Fruit fly (Drosophila melanogaster) whole organism, embryonic: Measurements from ENCODE around the gene Duba.
A peak's percentile ranks its signal among the peaks of the same experiment; 100 is the strongest.

Experiments
- Antp ChIP-seq: fragments of 200-800 bp; sonication (Bioruptor generic); optimal IDR thresholded peaks from 3 replicates; lab custom pipeline; 2016; ENCODE audit warnings: missing biosample characterization, missing genetic modification characterization
- Blimp-1 ChIP-seq: fragments of 200-800 bp; sonication (Bioruptor generic); optimal IDR thresholded peaks from 3 replicates; lab custom pipeline; 2018; ENCODE audit warnings: missing biosample characterization, missing genetic modification characterization, mild to moderate bottlenecking, moderate library complexity, missing genetic modification reagents
- CG11560 ChIP-seq: fragments of 200-800 bp; sonication (Bioruptor generic); IDR thresholded peaks from 3 replicates; pipeline ENCODE4 v1.3.6; 2022; ENCODE audit warnings: missing biosample characterization, missing genetic modification characterization
- CG11696 ChIP-seq: fragments of 200-800 bp; sonication (Bioruptor generic); IDR thresholded peaks from 2 replicates; pipeline ENCODE4 v1.3.6; 2022; ENCODE audit warnings: missing biosample characterization, missing genetic modification characterization
- CG12104 ChIP-seq: fragments of 200-800 bp; sonication (Bioruptor generic); optimal IDR thresholded peaks from 3 replicates; lab custom pipeline; 2016; ENCODE audit warnings: missing biosample characterization, missing genetic modification characterization
- CG12219 ChIP-seq: fragments of 200-800 bp; sonication (Bioruptor generic); optimal IDR thresholded peaks from 3 replicates; lab custom pipeline; 2018; ENCODE audit warnings: missing biosample characterization, mild to moderate bottlenecking, missing genetic modification characterization
- CG18011 ChIP-seq: fragments of 200-800 bp; sonication (Bioruptor generic); optimal IDR thresholded peaks from 2 replicates; lab custom pipeline; 2017; ENCODE audit warnings: missing biosample characterization, missing genetic modification characterization, mild to moderate bottlenecking, moderate library complexity, missing genotype
- CG30431 ChIP-seq: fragments of 200-800 bp; sonication (Bioruptor generic); optimal IDR thresholded peaks from 2 replicates; lab custom pipeline; 2017; ENCODE audit warnings: missing biosample characterization, missing genetic modification characterization
- CG32532 ChIP-seq: fragments of 200-800 bp; sonication (Bioruptor generic); IDR thresholded peaks from 2 replicates; pipeline ENCODE4 v1.3.6; 2022; ENCODE audit warnings: missing biosample characterization, missing genetic modification characterization
- CG3281 ChIP-seq: fragments of 200-800 bp; sonication (Bioruptor generic); optimal IDR thresholded peaks from 3 replicates; lab custom pipeline; 2017; ENCODE audit warnings: missing biosample characterization, mild to moderate bottlenecking, missing genetic modification characterization
- CG34224 ChIP-seq: fragments of 200-800 bp; sonication (Bioruptor generic); IDR thresholded peaks from 3 replicates; pipeline ENCODE4 v1.3.6; 2022; ENCODE audit warnings: missing biosample characterization, missing genetic modification characterization; ENCODE audit not compliant: partially characterized antibody
- CG34422 ChIP-seq: fragments of 200-800 bp; sonication (Bioruptor generic); IDR thresholded peaks from 3 replicates; pipeline ENCODE4 v1.3.6; 2022; ENCODE audit warnings: missing biosample characterization, missing genetic modification characterization
- CG3847 ChIP-seq: fragments of 200-800 bp; sonication (Bioruptor generic); IDR thresholded peaks from 2 replicates; pipeline ENCODE4 v1.3.6; 2022; ENCODE audit warnings: missing biosample characterization, missing genetic modification characterization
- CG4360 ChIP-seq: fragments of 200-800 bp; sonication (Bioruptor generic); IDR thresholded peaks from 2 replicates; pipeline ENCODE4 v1.3.6; 2022; ENCODE audit warnings: missing biosample characterization, missing genetic modification characterization
- CG4707 ChIP-seq: fragments of 200-800 bp; sonication (Bioruptor generic); optimal IDR thresholded peaks from 2 replicates; lab custom pipeline; 2018; ENCODE audit warnings: missing biosample characterization, mild to moderate bottlenecking, missing genetic modification characterization, moderate library complexity
- CG4854 ChIP-seq: fragments of 200-800 bp; sonication (Bioruptor generic); optimal IDR thresholded peaks from 2 replicates; lab custom pipeline; 2016; ENCODE audit warnings: missing biosample characterization, missing genetic modification characterization, inconsistent platforms
- CG6813 ChIP-seq: fragments of 200-800 bp; sonication (Bioruptor generic); optimal IDR thresholded peaks from 2 replicates; lab custom pipeline; 2017; ENCODE audit warnings: missing biosample characterization, missing genetic modification characterization, mild to moderate bottlenecking, moderate library complexity, missing genetic modification reagents
- CG7839 ChIP-seq: fragments of 200-800 bp; sonication (Bioruptor generic); optimal IDR thresholded peaks from 3 replicates; lab custom pipeline; 2018; ENCODE audit warnings: missing biosample characterization, mild to moderate bottlenecking, missing genetic modification characterization, moderate library complexity
- CG8944 ChIP-seq: fragments of 200-800 bp; sonication (Bioruptor generic); optimal IDR thresholded peaks from 3 replicates; lab custom pipeline; 2016; ENCODE audit warnings: missing biosample characterization, missing genetic modification characterization
- CHES-1-like ChIP-seq: fragments of 200-800 bp; sonication (Bioruptor generic); optimal IDR thresholded peaks from 2 replicates; lab custom pipeline; 2016; ENCODE audit warnings: missing biosample characterization, missing genetic modification characterization
- CoRest ChIP-seq: fragments of 200-800 bp; sonication (Bioruptor generic); optimal IDR thresholded peaks from 3 replicates; lab custom pipeline; 2018; ENCODE audit warnings: missing biosample characterization, mild to moderate bottlenecking, missing genetic modification characterization, moderate library complexity
- Dbx ChIP-seq: fragments of 200-800 bp; sonication (Bioruptor generic); IDR thresholded peaks from 3 replicates; pipeline ENCODE4 v1.3.6; 2022; ENCODE audit warnings: missing biosample characterization, missing genetic modification characterization
- Dip3 ChIP-seq: fragments of 200-800 bp; sonication (Bioruptor generic); optimal IDR thresholded peaks from 3 replicates; lab custom pipeline; 2016; ENCODE audit warnings: missing biosample characterization, missing genetic modification characterization
- HHEX ChIP-seq: fragments of 200-800 bp; sonication (Bioruptor generic); optimal IDR thresholded peaks from 3 replicates; lab custom pipeline; 2017; ENCODE audit warnings: missing biosample characterization, mild to moderate bottlenecking, missing genetic modification characterization, missing genetic modification reagents
- Hmx ChIP-seq: fragments of 200-800 bp; sonication (Bioruptor generic); optimal IDR thresholded peaks from 2 replicates; lab custom pipeline; 2016; ENCODE audit warnings: missing biosample characterization, missing genetic modification characterization
- Mad ChIP-seq: fragments of 200-800 bp; sonication (Bioruptor generic); optimal IDR thresholded peaks from 2 replicates; lab custom pipeline; 2016; ENCODE audit warnings: missing biosample characterization, missing genetic modification characterization
- NFAT ChIP-seq: fragments of 200-800 bp; sonication (Bioruptor generic); IDR thresholded peaks from 2 replicates; pipeline ENCODE4 v1.3.6; 2022; ENCODE audit warnings: missing biosample characterization, missing genetic modification characterization
- Neu2 ChIP-seq: fragments of 200-800 bp; sonication (Bioruptor generic); optimal IDR thresholded peaks from 3 replicates; lab custom pipeline; 2016; ENCODE audit warnings: missing biosample characterization, missing genetic modification characterization, borderline replicate concordance
- Nf-YC ChIP-seq: fragments of 200-800 bp; optimal IDR thresholded peaks from 3 replicates; lab custom pipeline; 2019; ENCODE audit warnings: missing biosample characterization, mild to moderate bottlenecking, missing genetic modification characterization, moderate library complexity
- Sry-δ ChIP-seq: fragments of 200-800 bp; sonication (Bioruptor generic); optimal IDR thresholded peaks from 2 replicates; lab custom pipeline; 2016; ENCODE audit warnings: missing biosample characterization, missing genetic modification characterization
- Xrp1 ChIP-seq: fragments of 200-800 bp; sonication (Bioruptor generic); IDR thresholded peaks from 2 replicates; pipeline ENCODE4 v1.3.6; 2022; ENCODE audit warnings: missing biosample characterization, missing genetic modification characterization
- bbx ChIP-seq: fragments of 200-800 bp; sonication (Bioruptor generic); IDR thresholded peaks from 2 replicates; pipeline ENCODE4 v1.3.6; 2022; ENCODE audit warnings: missing biosample characterization, missing genetic modification characterization; ENCODE audit not compliant: partially characterized antibody
- bsh ChIP-seq, 2 experiments: fragments of 200-800 bp; sonication (Bioruptor generic); optimal IDR thresholded peaks; 2 replicates each; lab custom pipeline; 2017 to 2018; ENCODE audit warnings: mild to moderate bottlenecking in 2 of 2, missing biosample characterization in 2 of 2, missing genetic modification characterization in 2 of 2, moderate library complexity in 1 of 2
- chif ChIP-seq, 2 experiments: fragments of 200-800 bp; sonication (Bioruptor generic); optimal IDR thresholded peaks; 3 replicates each; lab custom pipeline; 2016; ENCODE audit warnings: missing biosample characterization in 2 of 2, missing genetic modification characterization in 2 of 2
- ci ChIP-seq: fragments of 200-800 bp; sonication (Bioruptor generic); IDR thresholded peaks from 3 replicates; pipeline ENCODE4 v1.3.6; 2022; ENCODE audit warnings: missing biosample characterization, missing genetic modification characterization
- dimm ChIP-seq: fragments of 200-800 bp; sonication (Bioruptor generic); IDR thresholded peaks from 2 replicates; pipeline ENCODE4 v1.3.6; 2022; ENCODE audit warnings: missing biosample characterization, missing genetic modification characterization
- en ChIP-seq: fragments of 200-800 bp; sonication (Bioruptor generic); optimal IDR thresholded peaks from 2 replicates; lab custom pipeline; 2016; ENCODE audit warnings: missing biosample characterization, missing genetic modification characterization
- eyg ChIP-seq: fragments of 200-800 bp; sonication (Bioruptor generic); optimal IDR thresholded peaks from 3 replicates; lab custom pipeline; 2016; ENCODE audit warnings: missing biosample characterization, missing genetic modification characterization
- fd102C ChIP-seq: fragments of 200-800 bp; sonication (Bioruptor generic); optimal IDR thresholded peaks from 2 replicates; lab custom pipeline; 2018; ENCODE audit warnings: missing biosample characterization, mild to moderate bottlenecking, missing genetic modification characterization, moderate library complexity
- klu ChIP-seq: fragments of 200-800 bp; sonication (Bioruptor generic); IDR thresholded peaks from 2 replicates; pipeline ENCODE4 v1.3.6; 2022; ENCODE audit warnings: missing biosample characterization, missing genetic modification characterization
- lbe ChIP-seq: fragments of 200-800 bp; sonication (Bioruptor generic); optimal IDR thresholded peaks from 2 replicates; lab custom pipeline; 2016; ENCODE audit warnings: missing biosample characterization, mild to moderate bottlenecking, missing genetic modification characterization
- lov ChIP-seq, 2 experiments: fragments of 200-800 bp in 1 of 2; fragments of >200 bp in 1 of 2; sonication (Bioruptor generic) in 1 of 2; IDR thresholded peaks in 1 of 2; optimal IDR thresholded peaks in 1 of 2; 2 replicates in 1 of 2; 3 replicates in 1 of 2; pipeline versions ENCODE4 v1.3.6 to Lab custom; 2017 to 2022; ENCODE audit warnings: missing biosample characterization in 1 of 2, missing genetic modification characterization in 1 of 2
- nau ChIP-seq: fragments of 200-800 bp; sonication (Bioruptor generic); optimal IDR thresholded peaks from 3 replicates; lab custom pipeline; 2017; ENCODE audit warnings: missing biosample characterization, mild to moderate bottlenecking, missing genetic modification characterization, missing genetic modification reagents
- oc ChIP-seq: fragments of 200-800 bp; sonication (Bioruptor generic); optimal IDR thresholded peaks from 2 replicates; lab custom pipeline; 2018; ENCODE audit warnings: missing biosample characterization, mild to moderate bottlenecking, missing genetic modification characterization, moderate library complexity
- sug ChIP-seq: fragments of 200-800 bp; optimal IDR thresholded peaks from 2 replicates; lab custom pipeline; 2019; ENCODE audit warnings: missing biosample characterization, mild to moderate bottlenecking, missing genetic modification characterization, moderate library complexity
- twi ChIP-seq: fragments of 200-800 bp; optimal IDR thresholded peaks from 2 replicates; lab custom pipeline; 2019; ENCODE audit warnings: missing biosample characterization, mild to moderate bottlenecking, missing genetic modification characterization, moderate library complexity

Duba gene

DNA sequence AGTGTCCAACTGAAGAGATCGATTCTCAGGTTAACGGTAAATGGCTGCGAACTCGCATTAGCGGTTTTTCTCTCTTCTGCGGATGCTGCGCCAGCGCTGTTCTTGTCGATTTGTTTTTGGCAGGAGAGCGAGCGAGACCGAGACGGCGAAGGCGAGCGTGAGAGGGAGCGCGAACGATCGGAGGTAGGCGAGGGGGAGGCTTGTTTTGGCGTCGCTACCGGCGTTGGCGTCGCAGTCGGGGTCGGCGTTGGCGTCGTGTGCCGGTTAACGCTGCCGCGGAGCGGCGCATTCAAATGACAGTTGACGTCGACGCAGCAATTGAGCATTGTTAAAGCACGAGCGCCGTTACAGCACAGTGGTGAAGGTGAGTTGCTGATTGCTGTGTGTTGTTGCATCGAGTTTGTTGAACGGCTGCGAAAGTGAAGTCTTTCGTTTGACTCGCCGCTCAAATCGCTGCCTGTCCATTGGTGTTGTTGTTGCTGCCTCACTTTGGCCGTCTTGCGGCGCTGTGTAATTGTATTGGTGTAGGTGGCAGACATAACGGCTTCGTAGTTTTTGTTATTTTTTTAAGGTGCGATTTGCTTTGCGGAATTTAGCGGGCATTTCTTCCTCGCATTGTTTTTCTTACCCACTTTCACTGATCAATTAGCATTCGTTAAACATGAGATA, 22.3 kb downstream of the Duba start (continued):
- TF ChIP-seq CoRest (tag; lab: Kevin White, UChicago) (no peak), NFAT (no peak), chif (GFP tag; optimal IDR thresholded peaks at IDR 0.05; lab: Kevin White, UChicago) (peak in 1 of 2 experiments; percentile 2), CG4707 (GFP tag; lab: Kevin White, UChicago) (no peak), CG6813 (GFP tag; lab: Kevin White, UChicago) (peak; percentile 20), Sry-δ (GFP tag; lab: Kevin White, UChicago) (no peak), dimm (0 out of 2 replicates have a peak, but pooled peaks have one; percentile 16), Blimp-1 (GFP tag; lab: Kevin White, UChicago) (peak; percentile 83), CG4360 (GFP tag; lab: Robert Waterston, UW) (peak; percentile 88), CG30431 (no peak), twi (tag; lab: Kevin White, UChicago) (no peak), bbx (GFP tag; lab: Robert Waterston, UW) (peak; percentile 30; the same call in 1 of the 2 replicates), CG34224 (GFP tag; lab: Robert Waterston, UW) (0 out of 3 replicates have a peak, but pooled peaks have one; percentile 20), CG34422 (GFP tag; lab: Robert Waterston, UW) (peak; percentile 76; the same call in 1 of the 3 replicates), CG4854 (GFP tag; lab: Kevin White, UChicago) (no peak), CHES-1-like (GFP tag; lab: Kevin White, UChicago) (peak; percentile 25), CG11696 (no peak), Dip3 (GFP tag; lab: Kevin White, UChicago) (no peak), en (no peak), CG32532 (GFP tag; lab: Robert Waterston, UW) (peak; percentile 28; the same call in 1 of the 2 replicates), Nf-YC (tag; lab: Kevin White, UChicago) (no peak), lbe (GFP tag; lab: Kevin White, UChicago) (no peak)

dm6 chr3L:11583964-11584363, 25.3 kb downstream of the Duba start, which contains the start of gene CG32086:
CG32086 (minus strand) TSS chr3L:11584064.
- no peak for TF ChIP-seq klu (GFP tag; lab: Robert Waterston, UW)
- TF ChIP-seq eyg (GFP tag; lab: Kevin White, UChicago): no peak
- TF ChIP-seq sug (tag; lab: Kevin White, UChicago): no peak
- TF ChIP-seq CG12104 (GFP tag; lab: Kevin White, UChicago): no peak
- no peak for TF ChIP-seq fd102C (GFP tag; lab: Kevin White, UChicago)
- TF ChIP-seq CG3281 (GFP tag; lab: Kevin White, UChicago): no peak
- no peak for TF ChIP-seq Neu2 (GFP tag; lab: Kevin White, UChicago)
- TF ChIP-seq Hmx: no peak
- TF ChIP-seq HHEX (GFP tag; lab: Kevin White, UChicago): no peak
- TF ChIP-seq Dbx: no peak

- TF ChIP-seq CG8944 (GFP tag; lab: Kevin White, UChicago) (no peak), Mad (GFP tag; lab: Kevin White, UChicago) (no peak), CG11560 (tag; lab: Robert Waterston, UW) (no peak), CG4854 (GFP tag; lab: Kevin White, UChicago) (no peak), oc (tag; lab: Kevin White, UChicago) (no peak), Xrp1 (GFP tag; lab: Robert Waterston, UW) (no peak), bsh (GFP tag; optimal IDR thresholded peaks at IDR 0.05; lab: Kevin White, UChicago) (no peak), nau (GFP tag; lab: Kevin White, UChicago) (no peak), CG3847 (no peak), CG18011 (GFP tag; lab: Kevin White, UChicago) (no peak), ci (GFP tag; lab: Robert Waterston, UW) (no peak), Antp (no peak), CG7839 (tag; lab: Kevin White, UChicago) (no peak), lov (optimal IDR thresholded peaks at IDR 0.05; lab: Kevin White, UChicago) (no peak), lov (GFP tag; IDR thresholded peaks at IDR 0.05; lab: Robert Waterston, UW) (no peak), CG12219 (no peak)
These were observed 27.2 kb downstream of the Duba start, which contains the start of gene CG33269 for dm6 chr3L:11582097-11582496. CG33269 (minus strand) TSS chr3L:11582197.
